Worm (Caenorhabditis elegans): ENCODE results near the gene R05D3.3.

- no peak for TF ChIP-seq zip-8 (tag; optimal IDR thresholded peaks at IDR 0.05)
- no peak for TF ChIP-seq ces-1 (GFP tag; optimal IDR thresholded peaks at IDR 0.05)
- TF ChIP-seq elt-3 (tag; optimal IDR thresholded peaks at IDR 0.05): no peak
- TF ChIP-seq unc-62 (GFP tag; optimal IDR thresholded peaks at IDR 0.05): no peak
- no peak for TF ChIP-seq ztf-11 (tag; optimal IDR thresholded peaks at IDR 0.05)
- TF ChIP-seq elt-1 (tag; optimal IDR thresholded peaks at IDR 0.05; ENCODE audit: borderline replicate concordance, insufficient read depth): no peak
- TF ChIP-seq sptf-1 (tag; optimal IDR thresholded peaks at IDR 0.05): no peak
- no peak for TF ChIP-seq snpc-4 (tag; optimal IDR thresholded peaks at IDR 0.05)
- TF ChIP-seq lin-13 (tag; optimal IDR thresholded peaks at IDR 0.05): no peak
- TF ChIP-seq ceh-43 (GFP tag; optimal IDR thresholded peaks at IDR 0.05): no peak
- TF ChIP-seq blmp-1 (tag; optimal IDR thresholded peaks at IDR 0.05): no peak
Observed at ce11 chrIII:8375000-8375399, 11.2 kb downstream of the R05D3.3 start, which contains the start of gene met-2.

All from whole organism, mixed stage, embryonic.